Fruit fly (Drosophila melanogaster): ENCODE measurements around the gene Ziz.

The Ziz gene

dm6 chr2L:7436492-7437324 lies 59.4 kb downstream of the Ziz start (continued):
- no peak; the same call in 1 of the 2 replicates for TF ChIP-seq CG14667 (GFP tag; IDR thresholded peaks at IDR 0.05)
- peak; percentile 36 for TF ChIP-seq vvl (GFP tag; IDR thresholded peaks at IDR 0.05)
- no peak for TF ChIP-seq Doc2 (GFP tag; IDR thresholded peaks at IDR 0.05)
- peak in 1 of 2 experiments; percentile 59 for TF ChIP-seq bsh (GFP tag; optimal IDR thresholded peaks at IDR 0.05)
- no peak for TF ChIP-seq Trl (optimal IDR thresholded peaks at IDR 0.05)
- TF ChIP-seq Trl (GFP tag; optimal IDR thresholded peaks at IDR 0.05), result peak; percentile 78
- TF ChIP-seq ash1 (GFP tag; optimal IDR thresholded peaks at IDR 0.05), result peak; percentile 50
- peak; percentile 51 for TF ChIP-seq Bdp1 (GFP tag; optimal IDR thresholded peaks at IDR 0.05)
- TF ChIP-seq pum (GFP tag; optimal IDR thresholded peaks at IDR 0.05), result peak; percentile 47
- TF ChIP-seq CG14710 (tag; optimal IDR thresholded peaks at IDR 0.05), result peak; percentile 19
- TF ChIP-seq Sry-δ (GFP tag; optimal IDR thresholded peaks at IDR 0.05), result peak; percentile 43
- peak; percentile 56 for TF ChIP-seq pnt (GFP tag; optimal IDR thresholded peaks at IDR 0.05)
- TF ChIP-seq esg (GFP tag; conservative IDR thresholded peaks at IDR 0.05), result no peak
- peak; percentile 57 for TF ChIP-seq trh (GFP tag; optimal IDR thresholded peaks at IDR 0.05)
- no peak for TF ChIP-seq sna (GFP tag; IDR thresholded peaks at IDR 0.05; ENCODE audit: partially characterized antibody)
- no peak for TF ChIP-seq hth (optimal IDR thresholded peaks at IDR 0.05)
- TF ChIP-seq CG6654 (GFP tag; optimal IDR thresholded peaks at IDR 0.05), result no peak
- peak; percentile 42; the same call in 2 of the 3 replicates for TF ChIP-seq CG17361 (GFP tag; IDR thresholded peaks at IDR 0.05)
- TF ChIP-seq Mad (GFP tag; optimal IDR thresholded peaks at IDR 0.05), result peak; percentile 53
- TF ChIP-seq aop (GFP tag; IDR thresholded peaks at IDR 0.05), result peak; percentile 34; the same call in 1 of the 2 replicates
- no peak for TF ChIP-seq crp (GFP tag; optimal IDR thresholded peaks at IDR 0.05)
- TF ChIP-seq Hey (tag; optimal IDR thresholded peaks at IDR 0.05), result peak; percentile 77
- TF ChIP-seq chinmo (GFP tag; IDR thresholded peaks at IDR 0.05; ENCODE audit: partially characterized antibody), result no peak
- no peak for TF ChIP-seq Sry-β (GFP tag; optimal IDR thresholded peaks at IDR 0.05)
- TF ChIP-seq eyg (GFP tag; optimal IDR thresholded peaks at IDR 0.05), result peak; percentile 79
- peak; percentile 61 for TF ChIP-seq BtbVII (GFP tag; optimal IDR thresholded peaks at IDR 0.05)
- peak; percentile 88 for TF ChIP-seq CG11456 (GFP tag; IDR thresholded peaks at IDR 0.05)
- peak; percentile 92 for TF ChIP-seq CG10543 (GFP tag; optimal IDR thresholded peaks at IDR 0.05)
- peak; percentile 85 for TF ChIP-seq wek (GFP tag; optimal IDR thresholded peaks at IDR 0.05)
- peak; percentile 40 for TF ChIP-seq CG4360 (GFP tag; IDR thresholded peaks at IDR 0.05)
- peak; percentile 47; the same call in 1 of the 3 replicates for TF ChIP-seq CG2889 (GFP tag; IDR thresholded peaks at IDR 0.05)
- no peak for TF ChIP-seq sim (GFP tag; IDR thresholded peaks at IDR 0.05)
- peak; percentile 37 for TF ChIP-seq D19B (GFP tag; optimal IDR thresholded peaks at IDR 0.05)
- peak; percentile 70; the same call in 2 of the 3 replicates for TF ChIP-seq CG11695 (GFP tag; IDR thresholded peaks at IDR 0.05)
- TF ChIP-seq CG3995 (GFP tag; optimal IDR thresholded peaks at IDR 0.05), result no peak
- peak; percentile 66 for TF ChIP-seq CG11504 (tag; optimal IDR thresholded peaks at IDR 0.05)
- no peak for TF ChIP-seq CG8359 (GFP tag; optimal IDR thresholded peaks at IDR 0.05; ENCODE audit: borderline replicate concordance)
- no peak for TF ChIP-seq croc (GFP tag; conservative IDR thresholded peaks at IDR 0.05)
- TF ChIP-seq CG18262 (tag; optimal IDR thresholded peaks at IDR 0.05), result peak; percentile 12
- TF ChIP-seq CG10565 (GFP tag; optimal IDR thresholded peaks at IDR 0.05), result no peak
- TF ChIP-seq so (GFP tag; IDR thresholded peaks at IDR 0.05), result peak; percentile 79; the same call in 2 of the 3 replicates
- peak; percentile 58 for TF ChIP-seq CG17328 (GFP tag; IDR thresholded peaks at IDR 0.05)
- peak; percentile 41 for TF ChIP-seq CG10462 (GFP tag; optimal IDR thresholded peaks at IDR 0.05)
- TF ChIP-seq lola (GFP tag; optimal IDR thresholded peaks at IDR 0.05), result no peak
- TF ChIP-seq CG4854 (GFP tag; optimal IDR thresholded peaks at IDR 0.05), result peak; percentile 81
- TF ChIP-seq p53 (GFP tag; optimal IDR thresholded peaks at IDR 0.05), result peak; percentile 68
- peak; percentile 85 for TF ChIP-seq Rfx (GFP tag; IDR thresholded peaks at IDR 0.05)
- peak; percentile 46 to 62 for TF ChIP-seq Hr51 (GFP tag; optimal IDR thresholded peaks at IDR 0.05)
- peak; percentile 68 for TF ChIP-seq CG5953 (GFP tag; IDR thresholded peaks at IDR 0.05)

All from whole organism, embryonic.